Fruit fly (Drosophila melanogaster) whole organism, wandering third instar larva: ENCODE results near the gene Sem1.

ENCODE experiments used
- Abd-B ChIP-seq: fragments of >200 bp; optimal IDR thresholded peaks from 2 replicates; lab custom pipeline; 2017; ENCODE audit warnings: missing biosample characterization, missing genetic modification characterization
- CG32264 ChIP-seq: fragments of 200-800 bp; sonication (Bioruptor generic); optimal IDR thresholded peaks from 2 replicates; lab custom pipeline; 2016; ENCODE audit warnings: missing biosample characterization, missing genetic modification characterization
- CG9705 ChIP-seq: fragments of 200-800 bp; sonication (Bioruptor generic); optimal IDR thresholded peaks from 2 replicates; lab custom pipeline; 2018; ENCODE audit warnings: missing biosample characterization, mild to moderate bottlenecking, missing genetic modification characterization
- CrebA ChIP-seq: fragments of 200-800 bp; sonication (Bioruptor generic); optimal IDR thresholded peaks from 2 replicates; lab custom pipeline; 2016; ENCODE audit warnings: missing biosample characterization, mild to moderate bottlenecking, missing genetic modification characterization, borderline replicate concordance
- Dfd ChIP-seq: fragments of >200 bp; optimal IDR thresholded peaks from 2 replicates; lab custom pipeline; 2017; ENCODE audit warnings: missing biosample characterization, missing genetic modification characterization
- Dif ChIP-seq: fragments of 200-275, 200-300 bp; sonication (Bioruptor generic); optimal IDR thresholded peaks from 2 replicates; lab custom pipeline; 2018; ENCODE audit warnings: missing biosample characterization, missing genetic modification characterization; ENCODE audit not compliant: partially characterized antibody
- GATAd ChIP-seq: sonication (Bioruptor generic); optimal IDR thresholded peaks from 2 replicates; lab custom pipeline; 2016; ENCODE audit warnings: missing biosample characterization, missing genetic modification characterization
- HLH106 ChIP-seq: fragments of 200-800 bp; optimal IDR thresholded peaks from 3 replicates; lab custom pipeline; 2019; ENCODE audit warnings: missing biosample characterization, mild to moderate bottlenecking, missing genetic modification characterization, moderate library complexity
- Hnf4 ChIP-seq: fragments of 200-800 bp; sonication (Bioruptor generic); optimal IDR thresholded peaks from 2 replicates; lab custom pipeline; 2016; ENCODE audit warnings: missing biosample characterization, mild to moderate bottlenecking, missing genetic modification characterization
- Hr78 ChIP-seq: fragments of >200 bp; optimal IDR thresholded peaks from 2 replicates; lab custom pipeline; 2017; ENCODE audit warnings: missing biosample characterization, missing genetic modification characterization
- Hr83 ChIP-seq: fragments of 200-300 bp; sonication (Bioruptor generic); optimal IDR thresholded peaks from 2 replicates; lab custom pipeline; 2016; ENCODE audit warnings: missing biosample characterization, mild to moderate bottlenecking, missing genetic modification characterization, moderate library complexity; ENCODE audit not compliant: poor library complexity, severe bottlenecking
- Jra ChIP-seq: sonication (Bioruptor generic); optimal IDR thresholded peaks from 2 replicates; lab custom pipeline; 2016; ENCODE audit warnings: missing biosample characterization, missing genetic modification characterization
- Mio ChIP-seq: sonication (Bioruptor generic); optimal IDR thresholded peaks from 2 replicates; lab custom pipeline; 2016; ENCODE audit warnings: missing biosample characterization, missing genetic modification characterization
- Myc ChIP-seq: fragments of >200 bp; optimal IDR thresholded peaks from 2 replicates; lab custom pipeline; 2017
- N ChIP-seq: fragments of >200 bp; optimal IDR thresholded peaks from 2 replicates; lab custom pipeline; 2018; ENCODE audit warnings: missing biosample characterization, missing external identifiers, missing genetic modification characterization
- OdsH ChIP-seq: fragments of 200-800 bp; sonication (Bioruptor generic); optimal IDR thresholded peaks from 2 replicates; lab custom pipeline; 2016; ENCODE audit warnings: missing biosample characterization, mild to moderate bottlenecking, missing genetic modification characterization
- Rel ChIP-seq, 2 experiments: fragments of 200-800 bp; sonication (Bioruptor generic) in 1 of 2; optimal IDR thresholded peaks; 2 replicates in 1 of 2; 3 replicates in 1 of 2; lab custom pipeline; 2016 to 2019; ENCODE audit warnings: mild to moderate bottlenecking in 2 of 2, missing biosample characterization in 2 of 2, missing genetic modification characterization in 2 of 2, moderate library complexity in 1 of 2
- Sp1 ChIP-seq: fragments of 200-800 bp; sonication (Bioruptor generic); optimal IDR thresholded peaks from 3 replicates; lab custom pipeline; 2019; ENCODE audit warnings: missing biosample characterization, mild to moderate bottlenecking, missing genetic modification characterization, moderate library complexity
- Vsx2 ChIP-seq: fragments of 200-300, 225-300 bp; sonication (Bioruptor generic); optimal IDR thresholded peaks from 2 replicates; lab custom pipeline; 2018; ENCODE audit warnings: missing biosample characterization, missing genetic modification characterization; ENCODE audit not compliant: partially characterized antibody
- br ChIP-seq: fragments of 200-800 bp; sonication (Bioruptor generic); optimal IDR thresholded peaks from 2 replicates; lab custom pipeline; 2016; ENCODE audit warnings: missing biosample characterization, missing genetic modification characterization
- brk ChIP-seq: fragments of 200-800 bp; sonication (Bioruptor generic); optimal IDR thresholded peaks from 2 replicates; lab custom pipeline; 2016; ENCODE audit warnings: missing biosample characterization, mild to moderate bottlenecking, missing genetic modification characterization
- dl ChIP-seq, 2 experiments: fragments of 175-275, 200-275 bp in 1 of 2; fragments of 200-275 bp in 1 of 2; sonication (Bioruptor generic); optimal IDR thresholded peaks; lab custom pipeline; 2018; ENCODE audit warnings: mild to moderate bottlenecking in 2 of 2, missing biosample characterization in 2 of 2, missing genetic modification characterization in 2 of 2, moderate library complexity in 2 of 2; ENCODE audit not compliant: partially characterized antibody in 2 of 2, insufficient read depth in 1 of 2
- dmrt93B ChIP-seq: fragments of 200-800 bp; sonication (Bioruptor generic); optimal IDR thresholded peaks from 2 replicates; lab custom pipeline; 2018; ENCODE audit warnings: missing biosample characterization, mild to moderate bottlenecking, missing genetic modification characterization
- dsf ChIP-seq: sonication (Bioruptor generic); optimal IDR thresholded peaks from 2 replicates; lab custom pipeline; 2016; ENCODE audit warnings: missing biosample characterization, missing genetic modification characterization, borderline replicate concordance
- ey ChIP-seq: fragments of 200-800 bp; sonication (Bioruptor generic); optimal IDR thresholded peaks from 2 replicates; lab custom pipeline; 2016; ENCODE audit warnings: missing biosample characterization, missing genetic modification characterization
- foxo ChIP-seq, 2 experiments: fragments of 200-800 bp; sonication (Bioruptor generic); optimal IDR thresholded peaks; 2 replicates in 1 of 2; 3 replicates in 1 of 2; lab custom pipeline; 2016 to 2017; ENCODE audit warnings: missing biosample characterization in 2 of 2, missing genetic modification characterization in 2 of 2
- fru ChIP-seq: fragments of 200-800 bp; sonication (Bioruptor generic); optimal IDR thresholded peaks from 3 replicates; lab custom pipeline; 2016; ENCODE audit warnings: missing biosample characterization, mild to moderate bottlenecking, missing genetic modification characterization
- h ChIP-seq: fragments of 200-800 bp; sonication (Bioruptor generic); optimal IDR thresholded peaks from 3 replicates; lab custom pipeline; 2016; ENCODE audit warnings: missing biosample characterization, mild to moderate bottlenecking, missing genetic modification characterization
- jim ChIP-seq: fragments of 175-275, 200-325 bp; sonication (Bioruptor generic); optimal IDR thresholded peaks from 2 replicates; lab custom pipeline; 2016; ENCODE audit warnings: missing biosample characterization, mild to moderate bottlenecking, missing genetic modification characterization
- lola ChIP-seq: fragments of >200 bp; optimal IDR thresholded peaks from 2 replicates; lab custom pipeline; 2017; ENCODE audit warnings: missing biosample characterization, missing genetic modification characterization
- pan ChIP-seq: fragments of >200 bp; optimal IDR thresholded peaks from 2 replicates; lab custom pipeline; 2017
- psq ChIP-seq: fragments of 200-800 bp; sonication (Bioruptor generic); optimal IDR thresholded peaks from 3 replicates; lab custom pipeline; 2017; ENCODE audit warnings: missing biosample characterization, mild to moderate bottlenecking, missing genetic modification characterization, moderate library complexity
- rgr ChIP-seq: fragments of 200-800 bp; sonication (Bioruptor generic); optimal IDR thresholded peaks from 3 replicates; lab custom pipeline; 2016; ENCODE audit warnings: missing biosample characterization, mild to moderate bottlenecking, missing genetic modification characterization
- sage ChIP-seq: fragments of 200-800 bp; sonication (Bioruptor generic); optimal IDR thresholded peaks from 2 replicates; lab custom pipeline; 2016; ENCODE audit warnings: missing biosample characterization, mild to moderate bottlenecking, missing genetic modification characterization
- sv ChIP-seq: fragments of 200-800 bp; sonication (Bioruptor generic); optimal IDR thresholded peaks from 3 replicates; lab custom pipeline; 2016; ENCODE audit warnings: missing biosample characterization, missing genetic modification characterization
- tai ChIP-seq: sonication (Bioruptor generic); optimal IDR thresholded peaks from 2 replicates; lab custom pipeline; 2016; ENCODE audit warnings: missing biosample characterization, missing genetic modification characterization
- usp ChIP-seq: fragments of >200 bp; optimal IDR thresholded peaks from 2 replicates; lab custom pipeline; 2017; ENCODE audit warnings: missing biosample characterization, missing genetic modification characterization
- woc ChIP-seq: sonication (Bioruptor generic); optimal IDR thresholded peaks from 2 replicates; lab custom pipeline; 2016; ENCODE audit warnings: missing biosample characterization, mild to moderate bottlenecking, missing genetic modification characterization

Gene Sem1

DNA sequence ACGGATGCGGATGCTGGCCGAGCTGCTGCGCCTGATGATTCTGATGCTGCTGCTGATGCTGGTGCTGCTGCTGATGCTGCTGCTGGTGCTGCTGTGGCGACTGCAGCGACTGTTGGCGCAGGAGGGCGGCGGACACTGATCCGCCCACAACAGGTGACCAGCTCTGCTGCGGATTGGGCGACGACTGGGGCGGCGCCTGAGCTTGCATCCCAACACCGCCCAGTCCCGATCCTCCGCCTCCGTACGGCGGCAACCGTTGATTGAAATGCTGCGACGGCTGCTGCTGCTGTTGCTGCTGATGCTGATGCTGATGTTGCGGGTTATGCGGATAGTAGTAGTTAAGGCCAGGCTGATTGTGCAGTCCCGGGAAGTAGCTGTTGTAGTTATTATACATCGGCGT is 38.5 kb upstream of the Sem1 start:
- TF ChIP-seq HLH106 (tag; lab: Kevin White, UChicago) (no peak), foxo (GFP tag; optimal IDR thresholded peaks at IDR 0.05; lab: Kevin White, UChicago) (no peak), woc (GFP tag; lab: Kevin White, UChicago) (no peak), Dfd (GFP tag; lab: Kevin White, UChicago) (peak; percentile 95)

- TF ChIP-seq fru (GFP tag; lab: Kevin White, UChicago) (no peak), Rel (GFP tag; optimal IDR thresholded peaks at IDR 0.05; lab: Kevin White, UChicago) (no peak), Rel (tag; optimal IDR thresholded peaks at IDR 0.05; lab: Kevin White, UChicago) (peak; percentile 65)
These were observed 37.5 kb upstream of the Sem1 start for dm6 chr2L:7026308-7026707.

DNA sequence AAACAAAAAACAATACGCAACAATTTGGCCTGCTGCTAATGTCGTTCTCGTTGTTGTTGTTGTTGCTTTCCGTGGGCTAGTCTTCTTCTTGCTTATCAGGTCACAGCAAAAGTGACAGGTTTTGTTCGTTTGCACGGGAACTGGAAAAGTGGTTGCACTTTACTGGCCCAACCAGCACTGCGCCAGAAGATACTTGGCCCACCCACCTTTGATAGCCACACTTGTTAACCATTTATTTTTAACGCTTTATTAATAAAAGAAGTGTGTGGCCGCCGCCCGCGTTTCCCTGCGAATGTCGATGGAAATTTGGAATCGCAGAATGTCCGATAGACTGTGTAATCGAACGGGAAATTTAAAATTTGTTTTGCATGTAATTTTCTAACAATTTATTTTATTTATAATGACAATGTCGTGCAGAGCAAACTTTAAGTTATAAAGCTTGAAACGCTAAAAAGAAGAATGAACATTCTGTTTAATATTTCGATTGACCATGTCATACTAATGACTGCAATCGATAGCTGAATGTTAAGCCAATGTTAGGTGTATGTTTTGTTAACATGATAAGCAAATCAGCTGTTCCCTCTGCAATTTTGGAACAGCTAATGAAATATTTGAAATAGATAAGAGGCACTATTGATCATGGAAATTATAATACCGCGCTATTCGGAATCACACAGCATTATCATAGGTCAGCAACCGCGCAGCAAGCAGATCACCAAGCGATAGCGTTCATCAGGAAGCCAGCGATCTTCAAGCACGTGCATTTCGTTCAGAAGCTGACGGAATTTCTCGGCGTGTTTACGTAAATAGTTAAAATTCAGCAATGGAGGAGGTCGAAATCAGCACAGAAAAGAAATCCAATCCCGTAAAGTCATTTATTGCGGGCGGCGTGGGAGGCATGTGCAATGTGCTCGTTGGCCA is 36.5 kb upstream of the Sem1 start, which contains the start of the genes CG31908 and MME1:
Gene CG31908, minus strand, starts transcription at position 402 of the 921 bp plus-strand sequence.
Gene MME1, plus strand, starts transcription at position 539 of the 921 bp plus-strand sequence.
- TF ChIP-seq dsf, result peak; percentile 45
- TF ChIP-seq dl (GFP tag; optimal IDR thresholded peaks at IDR 0.05; lab: Kevin White, UChicago; ENCODE audit: insufficient read depth in 1 of 2, partially characterized antibody in 2 of 2), result no peak
- TF ChIP-seq CG32264 (GFP tag; lab: Kevin White, UChicago), result peak; percentile 32
- peak; percentile 40 for TF ChIP-seq Myc (lab: Kevin White, UChicago)
- TF ChIP-seq woc (GFP tag; lab: Kevin White, UChicago), result no peak
- peak; percentile 51 for TF ChIP-seq psq (GFP tag; lab: Kevin White, UChicago)
- TF ChIP-seq lola (GFP tag; lab: Kevin White, UChicago), result no peak
- no peak for TF ChIP-seq Mio
- TF ChIP-seq sv (GFP tag; lab: Kevin White, UChicago), result peak; percentile 20
- TF ChIP-seq OdsH (GFP tag; lab: Kevin White, UChicago), result peak; percentile 41
- TF ChIP-seq ey (GFP tag; lab: Kevin White, UChicago), result peak; percentile 65
- TF ChIP-seq sage (GFP tag; lab: Kevin White, UChicago), result peak; percentile 54
- TF ChIP-seq Hnf4 (GFP tag; lab: Kevin White, UChicago), result peak; percentile 45
- TF ChIP-seq rgr (GFP tag; lab: Kevin White, UChicago), result peak; percentile 66
- peak; percentile 59 for TF ChIP-seq fru (GFP tag; lab: Kevin White, UChicago)
- peak; percentile 58 for TF ChIP-seq br
- TF ChIP-seq Rel (GFP tag; optimal IDR thresholded peaks at IDR 0.05; lab: Kevin White, UChicago), result no peak
- TF ChIP-seq Rel (tag; optimal IDR thresholded peaks at IDR 0.05; lab: Kevin White, UChicago), result no peak
- TF ChIP-seq HLH106 (tag; lab: Kevin White, UChicago), result peak; percentile 3
- TF ChIP-seq pan (lab: Kevin White, UChicago), result no peak
- peak; percentile 54 for TF ChIP-seq h (GFP tag; lab: Kevin White, UChicago)
- TF ChIP-seq GATAd (GFP tag; lab: Kevin White, UChicago), result peak; percentile 80
- TF ChIP-seq CG9705, result no peak
- TF ChIP-seq N (GFP tag; lab: Kevin White, UChicago), result no peak
- TF ChIP-seq usp, result no peak
- no peak for TF ChIP-seq Abd-B (GFP tag; lab: Kevin White, UChicago)
- TF ChIP-seq Jra (GFP tag; lab: Kevin White, UChicago), result peak; percentile 81
- no peak for TF ChIP-seq Hr78
- peak; percentile 82 for TF ChIP-seq tai (GFP tag; lab: Kevin White, UChicago)
- TF ChIP-seq Hr83 (GFP tag; lab: Kevin White, UChicago), result peak; percentile 84
- peak; percentile 23 for TF ChIP-seq Sp1 (GFP tag; lab: Kevin White, UChicago)
- no peak for TF ChIP-seq Vsx2 (GFP tag; lab: Kevin White, UChicago)
- peak in 1 of 2 experiments; percentile 63 for TF ChIP-seq foxo (GFP tag; optimal IDR thresholded peaks at IDR 0.05; lab: Kevin White, UChicago)
- no peak for TF ChIP-seq Dif (GFP tag; lab: Kevin White, UChicago)
- no peak for TF ChIP-seq dmrt93B
- peak; percentile 42 for TF ChIP-seq brk (GFP tag; lab: Kevin White, UChicago)
- no peak for TF ChIP-seq jim (GFP tag; lab: Kevin White, UChicago)
- no peak for TF ChIP-seq CrebA (GFP tag; lab: Kevin White, UChicago)
- TF ChIP-seq Dfd (GFP tag; lab: Kevin White, UChicago), result no peak
- TF ChIP-seq, all 38 proteins: peak for 21
